Fruit fly (Drosophila melanogaster) whole organism, embryonic: ENCODE results near the gene Gr98c.
A peak's percentile ranks its signal among the peaks of the same experiment; 100 is the strongest.

Source experiments
- Abd-B ChIP-seq: fragments of 200-800 bp; sonication (Bioruptor generic); optimal IDR thresholded peaks from 2 replicates; lab custom pipeline; 2018; ENCODE audit warnings: missing biosample characterization, mild to moderate bottlenecking, missing genetic modification characterization, moderate library complexity
- Bdp1 ChIP-seq: fragments of 200-800 bp; sonication (Bioruptor generic); optimal IDR thresholded peaks from 3 replicates; lab custom pipeline; 2016; ENCODE audit warnings: missing biosample characterization, missing genetic modification characterization
- CG10209 ChIP-seq: fragments of 200-800 bp; sonication (Bioruptor generic); optimal IDR thresholded peaks from 3 replicates; lab custom pipeline; 2017; ENCODE audit warnings: missing biosample characterization, mild to moderate bottlenecking, missing genetic modification characterization, missing genetic modification reagents
- CG10267 ChIP-seq: fragments of 200-800 bp; sonication (Bioruptor generic); optimal IDR thresholded peaks from 2 replicates; lab custom pipeline; 2018; ENCODE audit warnings: missing biosample characterization, mild to moderate bottlenecking, missing genetic modification characterization, moderate library complexity
- CG12071 ChIP-seq: fragments of 200-800 bp; sonication (Bioruptor generic); optimal IDR thresholded peaks from 3 replicates; lab custom pipeline; 2018; ENCODE audit warnings: missing biosample characterization, mild to moderate bottlenecking, missing genetic modification characterization
- CG12155 ChIP-seq: fragments of 200-800 bp; sonication (Bioruptor generic); optimal IDR thresholded peaks from 3 replicates; lab custom pipeline; 2016; ENCODE audit warnings: missing biosample characterization, missing genetic modification characterization
- CG12769 ChIP-seq: fragments of 200-800 bp; sonication (Bioruptor generic); optimal IDR thresholded peaks from 2 replicates; lab custom pipeline; 2019; ENCODE audit warnings: missing biosample characterization, mild to moderate bottlenecking, missing genetic modification characterization, moderate library complexity
- CG15479 ChIP-seq: fragments of 200-800 bp; sonication (Bioruptor generic); optimal IDR thresholded peaks from 3 replicates; lab custom pipeline; 2019; ENCODE audit warnings: missing biosample characterization, mild to moderate bottlenecking, missing genetic modification characterization, moderate library complexity
- CG18262 ChIP-seq: fragments of 200-800 bp; optimal IDR thresholded peaks from 3 replicates; lab custom pipeline; 2019; ENCODE audit warnings: missing biosample characterization, mild to moderate bottlenecking, missing genetic modification characterization, moderate library complexity
- CG2202 ChIP-seq: fragments of 200-800 bp; sonication (Bioruptor generic); optimal IDR thresholded peaks from 2 replicates; lab custom pipeline; 2018; ENCODE audit warnings: missing biosample characterization, mild to moderate bottlenecking, missing genetic modification characterization
- CG3838 ChIP-seq: fragments of 200-800 bp; sonication (Bioruptor generic); optimal IDR thresholded peaks from 3 replicates; lab custom pipeline; 2016; ENCODE audit warnings: missing biosample characterization, missing genetic modification characterization
- CG6689 ChIP-seq: fragments of 200-800 bp; sonication (Bioruptor generic); IDR thresholded peaks from 2 replicates; pipeline ENCODE4 v1.3.6; 2022; ENCODE audit warnings: missing biosample characterization, missing genetic modification characterization
- CG7963 ChIP-seq: fragments of 200-800 bp; sonication (Bioruptor generic); IDR thresholded peaks from 3 replicates; pipeline ENCODE4 v1.3.6; 2022; ENCODE audit warnings: missing biosample characterization, missing genetic modification characterization; ENCODE audit not compliant: partially characterized antibody
- CG8290 ChIP-seq, 3 experiments: fragments of 200-800 bp; sonication (Bioruptor generic); optimal IDR thresholded peaks; 2 replicates each; lab custom pipeline; 2016 to 2019; ENCODE audit warnings: missing biosample characterization in 3 of 3, missing genetic modification characterization in 3 of 3, mild to moderate bottlenecking in 2 of 3, moderate library complexity in 1 of 3
- CG9437 ChIP-seq: fragments of 200-800 bp; sonication (Bioruptor generic); optimal IDR thresholded peaks from 2 replicates; lab custom pipeline; 2018; ENCODE audit warnings: missing biosample characterization, mild to moderate bottlenecking, missing genetic modification characterization
- CHES-1-like ChIP-seq: fragments of 200-800 bp; sonication (Bioruptor generic); optimal IDR thresholded peaks from 2 replicates; lab custom pipeline; 2016; ENCODE audit warnings: missing biosample characterization, missing genetic modification characterization
- CTCF ChIP-seq: fragments of 200-800 bp; sonication (Bioruptor generic); optimal IDR thresholded peaks from 2 replicates; lab custom pipeline; 2017; ENCODE audit warnings: missing biosample characterization, mild to moderate bottlenecking, missing genetic modification characterization, moderate library complexity
- Doc2 ChIP-seq: fragments of 200-800 bp; sonication (Bioruptor generic); IDR thresholded peaks from 2 replicates; pipeline ENCODE4 v1.3.6; 2022; ENCODE audit warnings: missing biosample characterization, missing genetic modification characterization
- Ptx1 ChIP-seq: fragments of 200-800 bp; sonication (Bioruptor generic); IDR thresholded peaks from 2 replicates; pipeline ENCODE4 v1.3.6; 2022; ENCODE audit warnings: missing biosample characterization, missing genetic modification characterization
- Rfx ChIP-seq: fragments of 200-800 bp; sonication (Bioruptor generic); IDR thresholded peaks from 2 replicates; pipeline ENCODE4 v1.3.6; 2022; ENCODE audit warnings: missing biosample characterization, missing genetic modification characterization
- Sry-δ ChIP-seq: fragments of 200-800 bp; sonication (Bioruptor generic); optimal IDR thresholded peaks from 2 replicates; lab custom pipeline; 2016; ENCODE audit warnings: missing biosample characterization, missing genetic modification characterization
- Stat92E ChIP-seq, 3 experiments: fragments of >200 bp in 2 of 3; fragments of 200-800 bp in 1 of 3; sonication (Bioruptor generic) in 1 of 3; optimal IDR thresholded peaks; 2 replicates each; lab custom pipeline; 2017 to 2019; ENCODE audit warnings: missing biosample characterization in 3 of 3, missing genetic modification characterization in 3 of 3, mild to moderate bottlenecking in 1 of 3, moderate library complexity in 1 of 3
- Usf ChIP-seq: fragments of 200-800 bp; sonication (Bioruptor generic); optimal IDR thresholded peaks from 2 replicates; lab custom pipeline; 2017; ENCODE audit warnings: missing genotype, missing biosample characterization, missing genetic modification characterization
- Xrp1 ChIP-seq: fragments of 200-800 bp; sonication (Bioruptor generic); IDR thresholded peaks from 2 replicates; pipeline ENCODE4 v1.3.6; 2022; ENCODE audit warnings: missing biosample characterization, missing genetic modification characterization
- bbx ChIP-seq: fragments of 200-800 bp; sonication (Bioruptor generic); IDR thresholded peaks from 2 replicates; pipeline ENCODE4 v1.3.6; 2022; ENCODE audit warnings: missing biosample characterization, missing genetic modification characterization; ENCODE audit not compliant: partially characterized antibody
- dan ChIP-seq: fragments of 200-800 bp; sonication (Bioruptor generic); IDR thresholded peaks from 2 replicates; pipeline ENCODE4 v1.3.6; 2022; ENCODE audit warnings: missing biosample characterization, missing genetic modification characterization
- disco-r ChIP-seq: fragments of 200-800 bp; sonication (Bioruptor generic); optimal IDR thresholded peaks from 2 replicates; lab custom pipeline; 2016; ENCODE audit warnings: missing biosample characterization, missing genetic modification characterization
- ewg ChIP-seq: fragments of 200-800 bp; sonication (Bioruptor generic); optimal IDR thresholded peaks from 3 replicates; lab custom pipeline; 2017; ENCODE audit warnings: mild to moderate bottlenecking, missing biosample characterization, missing genetic modification reagents, missing genetic modification characterization
- fu2 ChIP-seq: fragments of 200-800 bp; sonication (Bioruptor generic); optimal IDR thresholded peaks from 2 replicates; lab custom pipeline; 2016; ENCODE audit warnings: missing biosample characterization, missing genetic modification characterization
- hb ChIP-seq: fragments of 200-800 bp; sonication (Bioruptor generic); IDR thresholded peaks from 3 replicates; pipeline ENCODE4 v1.3.6; 2022; ENCODE audit warnings: missing biosample characterization, missing genetic modification characterization; ENCODE audit not compliant: partially characterized antibody
- jigr1 ChIP-seq: fragments of 200-800 bp; sonication (Bioruptor generic); IDR thresholded peaks from 3 replicates; pipeline ENCODE4 v1.3.6; 2022; ENCODE audit warnings: missing biosample characterization, missing genetic modification characterization
- jumu ChIP-seq: fragments of 200-800 bp; sonication (Bioruptor generic); optimal IDR thresholded peaks from 3 replicates; lab custom pipeline; 2016; ENCODE audit warnings: missing biosample characterization, missing genetic modification characterization
- kni ChIP-seq: fragments of 200-800 bp; sonication (Bioruptor generic); optimal IDR thresholded peaks from 3 replicates; lab custom pipeline; 2017; ENCODE audit warnings: mild to moderate bottlenecking, missing biosample characterization, missing genetic modification reagents, missing genetic modification characterization
- luna ChIP-seq: fragments of 200-800 bp; sonication (Bioruptor generic); optimal IDR thresholded peaks from 2 replicates; lab custom pipeline; 2016; ENCODE audit warnings: missing biosample characterization, missing genetic modification characterization
- maf-S ChIP-seq: fragments of 200-800 bp; sonication (Bioruptor generic); optimal IDR thresholded peaks from 2 replicates; lab custom pipeline; 2016; ENCODE audit warnings: missing biosample characterization, missing genetic modification characterization
- mld ChIP-seq: fragments of 200-800 bp; sonication (Bioruptor generic); IDR thresholded peaks from 3 replicates; pipeline ENCODE4 v1.3.6; 2022; ENCODE audit warnings: missing biosample characterization, missing genetic modification characterization; ENCODE audit not compliant: partially characterized antibody
- nau ChIP-seq: fragments of 200-800 bp; sonication (Bioruptor generic); optimal IDR thresholded peaks from 3 replicates; lab custom pipeline; 2017; ENCODE audit warnings: missing biosample characterization, mild to moderate bottlenecking, missing genetic modification characterization, missing genetic modification reagents
- pan ChIP-seq, 4 experiments: fragments of >200 bp in 3 of 4; fragments of 200-800 bp in 1 of 4; sonication (Bioruptor generic) in 1 of 4; optimal IDR thresholded peaks in 3 of 4; IDR thresholded peaks in 1 of 4; 2 replicates each; pipeline versions ENCODE4 v1.3.6 to Lab custom; 2017 to 2022; ENCODE audit warnings: missing biosample characterization in 2 of 4, missing genetic modification characterization in 2 of 4, mixed read lengths in 1 of 4
- phol ChIP-seq: fragments of 200-800 bp; sonication (Bioruptor generic); optimal IDR thresholded peaks from 3 replicates; lab custom pipeline; 2018; ENCODE audit warnings: missing biosample characterization, mild to moderate bottlenecking, missing genetic modification characterization, moderate library complexity
- pita ChIP-seq: fragments of 200-800 bp; sonication (Bioruptor generic); optimal IDR thresholded peaks from 2 replicates; lab custom pipeline; 2017; ENCODE audit warnings: missing biosample characterization, mild to moderate bottlenecking, missing genetic modification characterization
- prd ChIP-seq, 3 experiments: fragments of >200 bp in 2 of 3; fragments of 200-800 bp in 1 of 3; sonication (Bioruptor generic) in 1 of 3; optimal IDR thresholded peaks in 2 of 3; IDR thresholded peaks in 1 of 3; 2 replicates in 2 of 3; 3 replicates in 1 of 3; pipeline versions ENCODE4 v1.3.6 to Lab custom; 2017 to 2022; ENCODE audit warnings: missing biosample characterization in 1 of 3, missing genetic modification characterization in 1 of 3
- repo ChIP-seq: fragments of 200-800 bp; sonication (Bioruptor generic); optimal IDR thresholded peaks from 2 replicates; lab custom pipeline; 2016; ENCODE audit warnings: missing biosample characterization, missing genetic modification characterization
- sens ChIP-seq: fragments of 200-800 bp; sonication (Bioruptor generic); peaks from one replicate; lab custom pipeline; 2016; ENCODE audit warnings: missing biosample characterization, missing genetic modification characterization
- slbo ChIP-seq: fragments of 200-800 bp; sonication (Bioruptor generic); IDR thresholded peaks from 2 replicates; pipeline ENCODE4 v1.3.6; 2022; ENCODE audit warnings: missing biosample characterization, missing genetic modification characterization
- so ChIP-seq: fragments of 200-800 bp; sonication (Bioruptor generic); IDR thresholded peaks from 3 replicates; pipeline ENCODE4 v1.3.6; 2022; ENCODE audit warnings: missing biosample characterization, missing genetic modification characterization
- stwl ChIP-seq: fragments of 200-800 bp; sonication (Bioruptor generic); optimal IDR thresholded peaks from 3 replicates; lab custom pipeline; 2018; ENCODE audit warnings: missing biosample characterization, mild to moderate bottlenecking, missing genetic modification characterization, moderate library complexity
- sug ChIP-seq: fragments of 200-800 bp; optimal IDR thresholded peaks from 2 replicates; lab custom pipeline; 2019; ENCODE audit warnings: missing biosample characterization, mild to moderate bottlenecking, missing genetic modification characterization, moderate library complexity
- wor ChIP-seq: fragments of 200-800 bp; sonication (Bioruptor generic); IDR thresholded peaks from 2 replicates; pipeline ENCODE4 v1.3.6; 2022; ENCODE audit warnings: missing biosample characterization, missing genetic modification characterization

The Gr98c gene

DNA sequence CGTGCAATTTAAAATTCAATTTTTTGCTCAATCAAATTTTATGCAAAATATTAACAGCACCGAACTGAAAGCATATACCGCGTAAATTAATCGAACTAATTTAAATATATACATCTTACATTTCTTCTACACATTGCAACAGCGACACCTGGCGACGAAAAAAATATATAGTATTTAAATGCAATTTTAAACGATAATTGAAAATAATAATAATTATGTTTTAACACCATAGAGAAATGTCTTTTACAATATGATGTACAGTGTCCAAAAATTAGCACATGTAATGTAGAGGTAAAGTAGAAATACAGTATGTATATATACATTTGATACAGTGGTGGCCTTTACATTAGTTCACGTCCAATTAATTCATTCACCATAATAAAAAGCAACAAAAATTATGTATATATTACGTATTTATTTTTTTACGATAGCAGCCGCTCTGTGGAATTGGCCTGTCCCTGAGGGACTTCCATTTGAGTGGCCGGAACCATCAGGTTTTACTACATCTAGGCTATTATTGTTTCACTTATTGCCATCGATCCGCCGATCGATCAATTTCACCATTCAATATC, 3.2 kb downstream of the Gr98c start:
- TF ChIP-seq pan (optimal IDR thresholded peaks at IDR 0.05; lab: Kevin White, UChicago), result no peak
- peak in 1 of 2 experiments; percentile 13 for TF ChIP-seq pan (GFP tag; optimal IDR thresholded peaks at IDR 0.05 in 1 of 2, IDR thresholded peaks at IDR 0.05 in 1 of 2)
- TF ChIP-seq CTCF (GFP tag; lab: Kevin White, UChicago), result peak; percentile 91
- TF ChIP-seq CG6689 (GFP tag; lab: Robert Waterston, UW), result no peak
- TF ChIP-seq maf-S (GFP tag; lab: Kevin White, UChicago), result no peak
- no peak for TF ChIP-seq mld (GFP tag; lab: Robert Waterston, UW)
- peak; percentile 56 for TF ChIP-seq stwl (tag; lab: Kevin White, UChicago)
- no peak for TF ChIP-seq CHES-1-like (GFP tag; lab: Kevin White, UChicago)
- no peak for TF ChIP-seq CG10209 (GFP tag; lab: Kevin White, UChicago)
- no peak for TF ChIP-seq CG18262 (tag; lab: Kevin White, UChicago)
- TF ChIP-seq pita (GFP tag; lab: Kevin White, UChicago), result peak; percentile 22
- TF ChIP-seq CG9437 (GFP tag; lab: Kevin White, UChicago), result no peak
- TF ChIP-seq CG10267 (tag; lab: Kevin White, UChicago), result no peak
- TF ChIP-seq sens (GFP tag; lab: Kevin White, UChicago), result peak; percentile 58
- 0 out of 2 replicates have a peak, but pooled peaks have one; percentile 11 for TF ChIP-seq Xrp1 (GFP tag; lab: Robert Waterston, UW)
- no peak for TF ChIP-seq kni (GFP tag; lab: Kevin White, UChicago)
- 0 out of 3 replicates have a peak, but pooled peaks have one; percentile 25 for TF ChIP-seq so (GFP tag; lab: Robert Waterston, UW)
- TF ChIP-seq hb (GFP tag; lab: Robert Waterston, UW), result 0 out of 3 replicates have a peak, but pooled peaks have one; percentile 19
- TF ChIP-seq Ptx1 (GFP tag; lab: Robert Waterston, UW), result peak; percentile 40; the same call in 1 of the 2 replicates
- no peak for TF ChIP-seq CG8290 (GFP tag; optimal IDR thresholded peaks at IDR 0.05; lab: Kevin White, UChicago)
- TF ChIP-seq CG8290 (tag; optimal IDR thresholded peaks at IDR 0.05; lab: Kevin White, UChicago), result no peak
- no peak for TF ChIP-seq Sry-δ (GFP tag; lab: Kevin White, UChicago)
- no peak for TF ChIP-seq jumu (GFP tag; lab: Kevin White, UChicago)
- TF ChIP-seq wor (GFP tag; lab: Robert Waterston, UW), result no peak
- TF ChIP-seq CG3838, result no peak
- no peak for TF ChIP-seq Stat92E (GFP tag; optimal IDR thresholded peaks at IDR 0.05; lab: Kevin White, UChicago)
- no peak for TF ChIP-seq disco-r (GFP tag; lab: Kevin White, UChicago)
- no peak for TF ChIP-seq CG2202 (tag; lab: Kevin White, UChicago)
- TF ChIP-seq slbo (GFP tag; lab: Robert Waterston, UW), result peak; percentile 10; the same call in 1 of the 2 replicates
- no peak for TF ChIP-seq repo
- TF ChIP-seq bbx, result peak; percentile 44; the same call in 1 of the 2 replicates
- no peak for TF ChIP-seq CG12071
- no peak for TF ChIP-seq sug (tag; lab: Kevin White, UChicago)
- TF ChIP-seq nau (GFP tag; lab: Kevin White, UChicago), result no peak
- TF ChIP-seq dan (GFP tag; lab: Robert Waterston, UW), result no peak
- TF ChIP-seq CG15479 (GFP tag; lab: Kevin White, UChicago), result no peak
- no peak for TF ChIP-seq fu2 (GFP tag; lab: Kevin White, UChicago)
- TF ChIP-seq phol, result peak; percentile 4
- peak; percentile 23; the same call in 1 of the 2 replicates for TF ChIP-seq Rfx (GFP tag; lab: Robert Waterston, UW)
- TF ChIP-seq CG12769, result no peak
- no peak for TF ChIP-seq Bdp1 (GFP tag; lab: Kevin White, UChicago)
- peak; percentile 28 for TF ChIP-seq Abd-B
- no peak for TF ChIP-seq ewg (GFP tag; lab: Kevin White, UChicago)
- no peak for TF ChIP-seq Usf (GFP tag; lab: Kevin White, UChicago)
- TF ChIP-seq jigr1 (GFP tag; lab: Robert Waterston, UW), result peak; percentile 46; the same call in 1 of the 3 replicates
- TF ChIP-seq CG7963 (GFP tag; lab: Robert Waterston, UW), result 0 out of 3 replicates have a peak, but pooled peaks have one; percentile 14
- TF ChIP-seq luna, result no peak
- no peak for TF ChIP-seq CG12155 (GFP tag; lab: Kevin White, UChicago)
- TF ChIP-seq Doc2 (GFP tag; lab: Robert Waterston, UW), result no peak
- TF ChIP-seq prd (optimal IDR thresholded peaks at IDR 0.05; lab: Kevin White, UChicago), result no peak
- TF ChIP-seq prd (GFP tag; IDR thresholded peaks at IDR 0.05; lab: Robert Waterston, UW), result 0 out of 3 replicates have a peak, but pooled peaks have one; percentile 6
